Fruit fly (Drosophila melanogaster): ENCODE results near the gene CG31415.
A peak's percentile ranks its signal among the peaks of the same experiment; 100 is the strongest.

The CG31415 gene

DNA sequence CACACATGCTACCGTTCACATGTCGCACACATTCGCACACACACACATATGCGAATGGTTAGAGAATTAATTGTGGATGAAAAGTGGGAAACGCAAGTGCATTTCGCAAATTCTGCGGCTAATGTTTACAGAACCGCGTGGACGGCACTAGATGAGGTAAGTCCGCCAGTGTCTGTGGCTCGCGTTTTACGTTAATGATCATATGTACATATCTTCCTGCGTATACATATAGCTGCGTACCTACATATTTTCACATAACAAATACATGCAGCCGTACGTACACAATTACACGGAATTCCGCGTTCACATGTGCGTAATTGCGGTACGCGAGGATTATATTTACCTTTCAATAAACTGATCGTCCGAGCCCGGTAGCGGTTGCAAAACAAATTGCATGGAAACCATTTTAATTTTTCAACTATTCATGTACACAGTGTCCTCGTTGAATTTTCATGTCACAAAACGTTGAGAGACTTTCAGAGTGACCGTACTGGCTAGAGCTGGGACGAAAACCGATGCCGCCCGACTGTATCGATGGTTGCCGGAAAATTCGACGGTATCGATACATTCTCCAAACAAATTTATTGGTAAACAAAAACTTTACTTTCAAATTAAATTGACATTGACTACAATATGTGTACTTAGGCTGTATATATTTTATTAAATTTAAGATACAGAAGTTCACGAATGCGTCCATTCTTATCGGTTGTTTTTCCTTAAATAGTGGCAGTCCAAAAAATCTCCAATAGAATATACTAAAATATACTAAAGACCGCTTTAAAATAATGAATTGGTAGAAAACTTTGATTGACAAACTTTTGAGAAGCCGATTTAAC, 18.0 kb upstream of the CG31415 start, which contains the start of gene hyd (continued):
- peak; percentile 24 for TF ChIP-seq CG17186 (GFP tag; optimal IDR thresholded peaks at IDR 0.05)
- TF ChIP-seq otp (GFP tag; IDR thresholded peaks at IDR 0.05): no peak
- no peak for TF ChIP-seq odd (GFP tag; optimal IDR thresholded peaks at IDR 0.05)
- TF ChIP-seq Tbp (GFP tag; optimal IDR thresholded peaks at IDR 0.05): no peak
- TF ChIP-seq CG30403 (GFP tag; optimal IDR thresholded peaks at IDR 0.05): no peak
- TF ChIP-seq cwo (GFP tag; optimal IDR thresholded peaks at IDR 0.05): no peak
- TF ChIP-seq mam (GFP tag; optimal IDR thresholded peaks at IDR 0.05): no peak
- no peak for TF ChIP-seq Hmr (GFP tag; optimal IDR thresholded peaks at IDR 0.05)
- TF ChIP-seq CG10431 (GFP tag; optimal IDR thresholded peaks at IDR 0.05): no peak
- TF ChIP-seq CG32767 (GFP tag; IDR thresholded peaks at IDR 0.05): no peak
- TF ChIP-seq sr (GFP tag; IDR thresholded peaks at IDR 0.05): no peak
- no peak for TF ChIP-seq caup (GFP tag; optimal IDR thresholded peaks at IDR 0.05; ENCODE audit: severe bottlenecking)
- no peak for TF ChIP-seq salm (tag; optimal IDR thresholded peaks at IDR 0.05)
- no peak for TF ChIP-seq Hr3 (GFP tag; optimal IDR thresholded peaks at IDR 0.05)
- no peak for TF ChIP-seq CG14441 (GFP tag; IDR thresholded peaks at IDR 0.05)
- TF ChIP-seq CG3163 (GFP tag; optimal IDR thresholded peaks at IDR 0.05): no peak
- TF ChIP-seq Asciz (GFP tag; optimal IDR thresholded peaks at IDR 0.05): no peak
- no peak for TF ChIP-seq gcm2 (GFP tag; optimal IDR thresholded peaks at IDR 0.05)
- TF ChIP-seq Atf3 (GFP tag; optimal IDR thresholded peaks at IDR 0.05): no peak
- no peak for TF ChIP-seq GATAe (GFP tag; conservative IDR thresholded peaks at IDR 0.05)
- TF ChIP-seq CG33557 (GFP tag; optimal IDR thresholded peaks at IDR 0.05): no peak
- TF ChIP-seq CG15479 (GFP tag; optimal IDR thresholded peaks at IDR 0.05): peak; percentile 56
- TF ChIP-seq D (optimal IDR thresholded peaks at IDR 0.05): no peak
- TF ChIP-seq D (GFP tag; optimal IDR thresholded peaks at IDR 0.05): no peak
- TF ChIP-seq NfI (GFP tag; optimal IDR thresholded peaks at IDR 0.05): no peak
- TF ChIP-seq dimm (GFP tag; IDR thresholded peaks at IDR 0.05): no peak
- TF ChIP-seq CG14860 (GFP tag; IDR thresholded peaks at IDR 0.05; ENCODE audit: partially characterized antibody): peak; percentile 66; the same call in 2 of the 3 replicates
- no peak for TF ChIP-seq CG6813 (GFP tag; optimal IDR thresholded peaks at IDR 0.05)
- no peak for TF ChIP-seq CG4854 (GFP tag; optimal IDR thresholded peaks at IDR 0.05)
- no peak for TF ChIP-seq Hey (tag; optimal IDR thresholded peaks at IDR 0.05)
- no peak for TF ChIP-seq vfl (GFP tag; optimal IDR thresholded peaks at IDR 0.05)
- TF ChIP-seq eyg (GFP tag; optimal IDR thresholded peaks at IDR 0.05): no peak
- TF ChIP-seq CG13123 (GFP tag; optimal IDR thresholded peaks at IDR 0.05): no peak
- TF ChIP-seq CrebB (tag; optimal IDR thresholded peaks at IDR 0.05): no peak
- no peak for TF ChIP-seq bigmax (GFP tag; optimal IDR thresholded peaks at IDR 0.05)
- peak; percentile 64; the same call in 2 of the 3 replicates for TF ChIP-seq CG7963 (GFP tag; IDR thresholded peaks at IDR 0.05; ENCODE audit: partially characterized antibody)
- TF ChIP-seq wdn (GFP tag; IDR thresholded peaks at IDR 0.05): no peak
- TF ChIP-seq CG9876 (GFP tag; optimal IDR thresholded peaks at IDR 0.05): no peak
- no peak for TF ChIP-seq Dek (tag; optimal IDR thresholded peaks at IDR 0.05)
- no peak for TF ChIP-seq Antp (GFP tag; optimal IDR thresholded peaks at IDR 0.05)
- no peak for TF ChIP-seq abd-A (tag; optimal IDR thresholded peaks at IDR 0.05)
- no peak for TF ChIP-seq Mes4 (GFP tag; optimal IDR thresholded peaks at IDR 0.05)
- no peak for TF ChIP-seq maf-S (GFP tag; optimal IDR thresholded peaks at IDR 0.05)
- no peak for TF ChIP-seq Rx (GFP tag; IDR thresholded peaks at IDR 0.05)
- TF ChIP-seq crp (GFP tag; optimal IDR thresholded peaks at IDR 0.05): no peak
- no peak for TF ChIP-seq CG14667 (GFP tag; IDR thresholded peaks at IDR 0.05)
- TF ChIP-seq CG10267 (tag; optimal IDR thresholded peaks at IDR 0.05): peak; percentile 43
- no peak for TF ChIP-seq CG16779 (GFP tag; IDR thresholded peaks at IDR 0.05)
- no peak for TF ChIP-seq CG8290 (GFP tag; optimal IDR thresholded peaks at IDR 0.05)
- TF ChIP-seq CG8290 (tag; optimal IDR thresholded peaks at IDR 0.05): no peak
